Fruit fly (Drosophila melanogaster): ENCODE measurements around the gene SNF4Agamma.
A peak's percentile ranks its signal among the peaks of the same experiment; 100 is the strongest.

SNF4Agamma gene

DNA sequence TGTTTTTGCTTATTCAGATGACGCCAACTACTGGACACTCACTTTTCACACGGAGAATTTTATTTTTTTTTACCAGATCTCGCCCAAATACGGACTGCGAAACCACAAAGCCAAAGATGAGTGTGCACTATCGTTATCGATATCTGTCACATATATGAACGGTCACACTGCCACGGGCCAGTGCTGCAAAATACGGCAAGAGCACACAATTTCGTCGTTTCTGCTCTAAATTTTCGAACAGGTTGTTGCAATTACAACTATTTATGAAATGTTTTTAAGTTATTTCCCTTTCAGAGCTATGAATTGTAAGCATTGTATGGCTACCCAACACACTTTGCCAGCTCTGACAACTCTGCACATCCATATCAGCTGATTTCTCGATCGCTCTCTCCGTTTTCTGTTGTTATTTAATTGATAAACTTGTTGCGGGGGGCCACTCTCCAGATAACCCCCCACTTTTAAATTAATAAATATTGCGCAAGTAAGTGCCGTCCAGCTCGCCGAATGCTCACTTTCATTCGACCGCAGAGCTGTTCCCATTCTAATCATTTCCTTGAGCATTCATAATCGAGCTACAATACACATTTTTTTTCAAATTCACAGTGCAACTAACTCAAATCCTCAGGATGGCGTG lies 13.1 kb upstream of the SNF4Agamma start, which contains the start of the genes slmb and CG5793 (continued):
- TF ChIP-seq Pdp1 (GFP tag; optimal IDR thresholded peaks at IDR 0.05) = peak; percentile 39 to 99
- peak; percentile 56 for TF ChIP-seq Side (GFP tag; optimal IDR thresholded peaks at IDR 0.05)
- TF ChIP-seq sna (GFP tag; IDR thresholded peaks at IDR 0.05; ENCODE audit: partially characterized antibody) = 0 out of 2 replicates have a peak, but pooled peaks have one; percentile 45
- TF ChIP-seq Hey (tag; optimal IDR thresholded peaks at IDR 0.05) = no peak
- TF ChIP-seq CG15601 (tag; optimal IDR thresholded peaks at IDR 0.05) = no peak
- peak; percentile 42 for TF ChIP-seq salm (tag; optimal IDR thresholded peaks at IDR 0.05)
- no peak; the same call in 1 of the 2 replicates for TF ChIP-seq ssp (GFP tag; IDR thresholded peaks at IDR 0.05)

DNA sequence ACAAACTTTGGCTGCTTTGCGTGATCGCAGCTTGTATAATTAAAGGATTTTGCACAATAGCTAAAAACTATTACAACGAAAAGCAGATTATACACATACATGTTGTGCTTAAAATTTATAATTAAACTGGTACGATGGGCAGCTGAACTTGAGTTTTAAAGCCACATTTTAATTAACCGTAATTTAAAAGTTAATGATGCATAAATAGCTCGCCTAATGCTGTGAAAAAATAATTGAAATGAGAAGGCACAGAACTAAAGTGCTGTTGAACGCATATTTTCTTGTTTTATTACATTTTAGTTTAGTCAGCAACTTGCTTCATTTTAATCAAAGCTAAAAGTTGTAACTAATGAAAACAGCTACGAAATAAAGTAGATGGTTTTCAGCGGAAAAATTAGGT lies 10.9 kb upstream of the SNF4Agamma start, which contains the start of gene Obp93a:
Gene Obp93a (minus strand): TSS at position 101 of the 400 bp plus-strand sequence.
- TF ChIP-seq CG18619 (GFP tag; optimal IDR thresholded peaks at IDR 0.05) = no peak
- TF ChIP-seq slbo (GFP tag; IDR thresholded peaks at IDR 0.05) = no peak
- no peak for TF ChIP-seq CG18476 (GFP tag; optimal IDR thresholded peaks at IDR 0.05)
- TF ChIP-seq dati (GFP tag; IDR thresholded peaks at IDR 0.05) = no peak
- TF ChIP-seq CG7928 (GFP tag; optimal IDR thresholded peaks at IDR 0.05) = no peak
- TF ChIP-seq CG7987 (GFP tag; optimal IDR thresholded peaks at IDR 0.05) = no peak
- TF ChIP-seq CG10267 (tag; optimal IDR thresholded peaks at IDR 0.05) = no peak
- TF ChIP-seq inv (GFP tag; IDR thresholded peaks at IDR 0.05; ENCODE audit: partially characterized antibody) = no peak
- TF ChIP-seq CG32532 (GFP tag; IDR thresholded peaks at IDR 0.05) = no peak
- TF ChIP-seq tna (GFP tag; IDR thresholded peaks at IDR 0.05; ENCODE audit: partially characterized antibody) = no peak
- TF ChIP-seq sr (GFP tag; IDR thresholded peaks at IDR 0.05) = no peak

- TF ChIP-seq HLHmδ (GFP tag; optimal IDR thresholded peaks at IDR 0.05) (no peak), CG9727 (GFP tag; optimal IDR thresholded peaks at IDR 0.05) (no peak), CG18764 (GFP tag; optimal IDR thresholded peaks at IDR 0.05) (peak; percentile 99), vnd (GFP tag; IDR thresholded peaks at IDR 0.05; ENCODE audit: partially characterized antibody) (0 out of 3 replicates have a peak, but pooled peaks have one; percentile 7), slbo (GFP tag; IDR thresholded peaks at IDR 0.05) (0 out of 2 replicates have a peak, but pooled peaks have one; percentile 34), pzg (GFP tag; optimal IDR thresholded peaks at IDR 0.05) (peak; percentile 61), Opbp (GFP tag; IDR thresholded peaks at IDR 0.05; ENCODE audit: partially characterized antibody) (peak; percentile 62), sens (GFP tag) (peak; percentile 74), phol (tag; optimal IDR thresholded peaks at IDR 0.05) (peak; percentile 41), bbx (GFP tag; IDR thresholded peaks at IDR 0.05; ENCODE audit: partially characterized antibody) (peak; percentile 38; the same call in 1 of the 2 replicates), seq (GFP tag; IDR thresholded peaks at IDR 0.05) (no peak), btn (GFP tag; optimal IDR thresholded peaks at IDR 0.05) (no peak), CG31365 (tag; optimal IDR thresholded peaks at IDR 0.05) (no peak), row (GFP tag; IDR thresholded peaks at IDR 0.05) (peak; percentile 34; the same call in 1 of the 3 replicates), CG13424 (tag; optimal IDR thresholded peaks at IDR 0.05) (peak; percentile 41), ci (GFP tag; IDR thresholded peaks at IDR 0.05) (0 out of 3 replicates have a peak, but pooled peaks have one; percentile 14), B-H1 (GFP tag; IDR thresholded peaks at IDR 0.05) (no peak), CG3281 (GFP tag; optimal IDR thresholded peaks at IDR 0.05) (no peak), sob (GFP tag; IDR thresholded peaks at IDR 0.05) (peak; percentile 38), pho (GFP tag; optimal IDR thresholded peaks at IDR 0.05) (no peak), MBD-R2 (GFP tag; IDR thresholded peaks at IDR 0.05) (peak; percentile 57), CG13287 (GFP tag; IDR thresholded peaks at IDR 0.05; ENCODE audit: partially characterized antibody) (peak; percentile 66), bcd (GFP tag; optimal IDR thresholded peaks at IDR 0.05) (no peak), Xrp1 (GFP tag; IDR thresholded peaks at IDR 0.05) (peak; percentile 25; the same call in 1 of the 2 replicates), Ets97D (GFP tag; optimal IDR thresholded peaks at IDR 0.05) (peak; percentile 61), mirr (GFP tag; optimal IDR thresholded peaks at IDR 0.05) (no peak), CG15011 (GFP tag; optimal IDR thresholded peaks at IDR 0.05) (no peak), CG12942 (GFP tag; optimal IDR thresholded peaks at IDR 0.05) (no peak), lola (GFP tag; optimal IDR thresholded peaks at IDR 0.05) (no peak)
Measured at dm6 chr3R:21130050-21130449, 10.5 kb upstream of the SNF4Agamma start, which contains the start of gene Ice2. Gene Ice2 (plus strand): TSS chr3R:21130216.
